Fruit fly (Drosophila melanogaster): Measurements from ENCODE around the gene CG2983.

Gene CG2983

dm6 chr2L:2856960-2857584, 9.6 kb downstream of the CG2983 start, which contains the start of gene CG2991 (continued):
- TF ChIP-seq CG9932 (GFP tag; IDR thresholded peaks at IDR 0.05): peak; percentile 48
- TF ChIP-seq gsb (GFP tag; IDR thresholded peaks at IDR 0.05): no peak
- no peak for TF ChIP-seq CG14050 (GFP tag; IDR thresholded peaks at IDR 0.05)
- TF ChIP-seq CG10979 (tag; optimal IDR thresholded peaks at IDR 0.05): peak; percentile 11
- no peak for TF ChIP-seq otp (GFP tag; IDR thresholded peaks at IDR 0.05)
- no peak for TF ChIP-seq B-H1 (GFP tag; IDR thresholded peaks at IDR 0.05)
- peak; percentile 16 for TF ChIP-seq CoRest (tag; optimal IDR thresholded peaks at IDR 0.05)
- TF ChIP-seq D19B (GFP tag; optimal IDR thresholded peaks at IDR 0.05): no peak
- no peak for TF ChIP-seq jigr1 (GFP tag; IDR thresholded peaks at IDR 0.05)
- TF ChIP-seq fu2 (GFP tag; optimal IDR thresholded peaks at IDR 0.05): no peak
- TF ChIP-seq CG12155 (GFP tag; optimal IDR thresholded peaks at IDR 0.05): peak; percentile 20
- no peak for TF ChIP-seq CG11695 (GFP tag; IDR thresholded peaks at IDR 0.05)
- no peak for TF ChIP-seq onecut (GFP tag; IDR thresholded peaks at IDR 0.05)
- TF ChIP-seq CG2875 (GFP tag; optimal IDR thresholded peaks at IDR 0.05): no peak
- no peak for TF ChIP-seq ttk (GFP tag; IDR thresholded peaks at IDR 0.05)
- TF ChIP-seq Lim3 (GFP tag; IDR thresholded peaks at IDR 0.05): no peak
- no peak for TF ChIP-seq CG1832 (GFP tag; optimal IDR thresholded peaks at IDR 0.05)
- TF ChIP-seq CG3281 (GFP tag; optimal IDR thresholded peaks at IDR 0.05): peak; percentile 6
- no peak for TF ChIP-seq fru (optimal IDR thresholded peaks at IDR 0.05)
- peak; percentile 19 for TF ChIP-seq zen (tag; optimal IDR thresholded peaks at IDR 0.05)
- TF ChIP-seq ab (GFP tag; optimal IDR thresholded peaks at IDR 0.05): no peak
- TF ChIP-seq gsb-n (tag; optimal IDR thresholded peaks at IDR 0.05): peak; percentile 56
- peak; percentile 43 for TF ChIP-seq Lhr (GFP tag; optimal IDR thresholded peaks at IDR 0.05)
- TF ChIP-seq nau (GFP tag; optimal IDR thresholded peaks at IDR 0.05): no peak
- no peak for TF ChIP-seq Dip3 (GFP tag; optimal IDR thresholded peaks at IDR 0.05)
- TF ChIP-seq chinmo (GFP tag; IDR thresholded peaks at IDR 0.05; ENCODE audit: partially characterized antibody): peak; percentile 90; the same call in 3 of the 4 replicates
- no peak for TF ChIP-seq tup (GFP tag; optimal IDR thresholded peaks at IDR 0.05)
- TF ChIP-seq tx (GFP tag; optimal IDR thresholded peaks at IDR 0.05): no peak
- TF ChIP-seq CG17359 (tag; optimal IDR thresholded peaks at IDR 0.05): peak; percentile 37
- no peak for TF ChIP-seq sisA (GFP tag; IDR thresholded peaks at IDR 0.05)
- no peak for TF ChIP-seq Mrtf (GFP tag; IDR thresholded peaks at IDR 0.05)
- peak; percentile 74 for TF ChIP-seq Doc3 (GFP tag; IDR thresholded peaks at IDR 0.05; ENCODE audit: partially characterized antibody)
- TF ChIP-seq Hsf (GFP tag; optimal IDR thresholded peaks at IDR 0.05): peak; percentile 37
- TF ChIP-seq HLH3B (GFP tag; IDR thresholded peaks at IDR 0.05): no peak
- peak; percentile 2 for TF ChIP-seq Sry-β (GFP tag; optimal IDR thresholded peaks at IDR 0.05)
- peak; percentile 12 for TF ChIP-seq CG3407 (GFP tag; optimal IDR thresholded peaks at IDR 0.05)
- no peak for TF ChIP-seq CG4854 (GFP tag; optimal IDR thresholded peaks at IDR 0.05)
- TF ChIP-seq CG2712 (tag; optimal IDR thresholded peaks at IDR 0.05): peak; percentile 56
- TF ChIP-seq sr (GFP tag; IDR thresholded peaks at IDR 0.05): no peak
- TF ChIP-seq CG31388 (GFP tag; optimal IDR thresholded peaks at IDR 0.05): no peak
- no peak for TF ChIP-seq CG12219 (GFP tag; optimal IDR thresholded peaks at IDR 0.05)
- TF ChIP-seq CG34224 (GFP tag; IDR thresholded peaks at IDR 0.05; ENCODE audit: partially characterized antibody): peak; percentile 81
- TF ChIP-seq CG11093 (GFP tag; IDR thresholded peaks at IDR 0.05): no peak
- peak; percentile 64 for TF ChIP-seq B-H2 (GFP tag; optimal IDR thresholded peaks at IDR 0.05)
- TF ChIP-seq pzg (GFP tag; optimal IDR thresholded peaks at IDR 0.05): peak; percentile 97
- no peak for TF ChIP-seq slp2 (GFP tag; optimal IDR thresholded peaks at IDR 0.05)
- TF ChIP-seq ssp (GFP tag; IDR thresholded peaks at IDR 0.05): peak; percentile 65
- TF ChIP-seq Bteb2 (GFP tag; optimal IDR thresholded peaks at IDR 0.05): no peak
- TF ChIP-seq wdn (GFP tag; IDR thresholded peaks at IDR 0.05): peak; percentile 28; the same call in 1 of the 2 replicates
- peak; percentile 15; the same call in 1 of the 2 replicates for TF ChIP-seq CG14014 (GFP tag; IDR thresholded peaks at IDR 0.05)
- TF ChIP-seq CG8765 (GFP tag; IDR thresholded peaks at IDR 0.05): no peak

Data from whole organism, embryonic.